Worm (Caenorhabditis elegans) whole organism, L4/young adult: ENCODE results near the gene rps-11.

ENCODE experiments used
- W03F9.2 ChIP-seq: fragments of 150-350 bp; optimal IDR thresholded peaks from 2 replicates; lab custom pipeline; 2014; ENCODE audit warnings: missing biosample characterization, missing genetic modification characterization
- dao-5 ChIP-seq: sonication (generic microtip); optimal IDR thresholded peaks from 2 replicates; lab custom pipeline; 2016; ENCODE audit warnings: missing genotype, missing genetic modification characterization, moderate library complexity, missing compliant biosample characterization
- him-1 ChIP-seq: sonication (generic microtip); optimal IDR thresholded peaks from 2 replicates; lab custom pipeline; 2016; ENCODE audit warnings: missing genotype, missing genetic modification reagents, missing genetic modification characterization, missing compliant biosample characterization

DNA sequence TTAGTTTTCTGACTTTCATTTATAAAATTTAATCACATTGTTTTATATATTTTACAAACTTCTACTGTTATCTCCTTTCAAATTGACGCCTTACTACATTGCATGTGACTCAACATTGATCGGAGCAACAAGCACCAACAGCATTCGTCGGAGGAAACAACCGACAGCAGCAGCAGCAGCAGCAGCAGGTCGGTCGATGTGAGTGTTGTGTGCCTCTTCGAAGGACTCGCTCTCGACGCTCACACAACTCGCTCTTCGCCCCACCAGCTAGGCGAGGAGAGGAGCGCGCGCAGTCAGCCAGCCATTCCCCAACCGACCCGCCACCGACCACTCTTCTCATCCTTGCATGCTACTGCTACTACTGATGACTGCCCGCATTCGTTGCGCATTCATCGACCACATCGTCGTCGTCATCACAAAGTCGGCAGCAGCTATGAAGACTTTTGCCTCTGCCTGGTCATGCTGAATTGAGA, 18.5 kb upstream of the rps-11 start, which contains the start of gene F12F6.1:
- TF ChIP-seq him-1 (tag; lab: Kevin White, UChicago) (no peak), W03F9.2 (tag; lab: Kevin White, UChicago) (no peak), dao-5 (tag; lab: Kevin White, UChicago) (no peak)
